Worm (Caenorhabditis elegans): ENCODE results near the gene F14F9.5.

ce11 chrV:5084957-5085465 is 41.9 kb upstream of the F14F9.5 start, which contains the start of gene Y58A7A.4:
- no peak for TF ChIP-seq F13C5.2 (tag; optimal IDR thresholded peaks at IDR 0.05)
- TF ChIP-seq scrt-1 (GFP tag; IDR thresholded peaks at IDR 0.05): no peak
- TF ChIP-seq B0310.2 (tag; optimal IDR thresholded peaks at IDR 0.05): no peak
- TF ChIP-seq ama-1 (optimal IDR thresholded peaks at IDR 0.05): no peak
- TF ChIP-seq aly-1 (tag; optimal IDR thresholded peaks at IDR 0.05): no peak
- TF ChIP-seq ceh-36 (tag; optimal IDR thresholded peaks at IDR 0.05): no peak
- no peak for TF ChIP-seq pes-1 (GFP tag; IDR thresholded peaks at IDR 0.05)
- TF ChIP-seq sea-1 (GFP tag; conservative IDR thresholded peaks at IDR 0.05): no peak
- no peak for TF ChIP-seq tra-4 (tag; optimal IDR thresholded peaks at IDR 0.05)
- no peak for TF ChIP-seq tbx-37 (GFP tag; conservative IDR thresholded peaks at IDR 0.05)
